Worm (Caenorhabditis elegans): Measurements from ENCODE around the gene rpn-6.1.

- TF ChIP-seq nhr-28 (tag; optimal IDR thresholded peaks at IDR 0.05) (no peak), fos-1 (tag; optimal IDR thresholded peaks at IDR 0.05) (no peak), skn-1 (tag; optimal IDR thresholded peaks at IDR 0.05) (no peak), aly-2 (tag; optimal IDR thresholded peaks at IDR 0.05) (no peak), nhr-237 (tag; optimal IDR thresholded peaks at IDR 0.05) (no peak)
Observed at ce11 chrIII:6973682-6974081, 11.9 kb upstream of the rpn-6.1 start, which contains the start of gene F31E3.2.
